Worm (Caenorhabditis elegans) whole organism, mixed stage, embryonic: ENCODE data around the gene npax-1.

Source experiments
- M03D4.4 ChIP-seq: sonication (generic microtip); optimal IDR thresholded peaks from 2 replicates; lab custom pipeline; 2017; ENCODE audit warnings: mild to moderate bottlenecking, missing genetic modification characterization, missing compliant biosample characterization
- bed-3 ChIP-seq: fragments of 200-800 bp; sonication (Bioruptor generic); optimal IDR thresholded peaks from 3 replicates; lab custom pipeline; 2018; ENCODE audit warnings: mild to moderate bottlenecking, missing genetic modification characterization, moderate library complexity, missing compliant biosample characterization
- ceh-39 ChIP-seq: fragments of 150-350 bp; optimal IDR thresholded peaks from 2 replicates; lab custom pipeline; 2014; ENCODE audit warnings: missing biosample characterization, missing genetic modification characterization
- ceh-43 ChIP-seq: fragments of 200-800 bp; sonication (Bioruptor generic); optimal IDR thresholded peaks from 2 replicates; lab custom pipeline; 2018; ENCODE audit warnings: mild to moderate bottlenecking, missing genetic modification characterization, moderate library complexity, missing compliant biosample characterization
- ceh-83 ChIP-seq: fragments of 200-800 bp; sonication (Bioruptor generic); optimal IDR thresholded peaks from 2 replicates; lab custom pipeline; 2018; ENCODE audit warnings: mild to moderate bottlenecking, missing genetic modification characterization, missing compliant biosample characterization
- cnd-1 ChIP-seq: fragments of 200-800 bp; sonication (Bioruptor generic); optimal IDR thresholded peaks from 2 replicates; lab custom pipeline; 2018; ENCODE audit warnings: mild to moderate bottlenecking, missing genetic modification characterization, missing compliant biosample characterization
- flh-1 ChIP-seq: fragments of 200-800 bp; sonication (Bioruptor generic); optimal IDR thresholded peaks from 2 replicates; lab custom pipeline; 2018; ENCODE audit warnings: mild to moderate bottlenecking, missing genetic modification characterization, moderate library complexity, missing compliant biosample characterization
- lin-13 ChIP-seq: fragments of 150-350 bp; optimal IDR thresholded peaks from 2 replicates; lab custom pipeline; 2014; ENCODE audit warnings: missing biosample characterization, missing genetic modification characterization
- lsy-2 ChIP-seq: fragments of 150-350 bp; optimal IDR thresholded peaks from 2 replicates; lab custom pipeline; 2014; ENCODE audit warnings: missing biosample characterization, missing genetic modification characterization
- mep-1 ChIP-seq: fragments of 150-350 bp; optimal IDR thresholded peaks from 2 replicates; lab custom pipeline; 2017; ENCODE audit warnings: missing biosample characterization, missing genetic modification reagents, missing genetic modification characterization, inconsistent platforms
- nhr-28 ChIP-seq: fragments of 150-350 bp; optimal IDR thresholded peaks from 2 replicates; lab custom pipeline; 2014; ENCODE audit warnings: missing biosample characterization, missing genetic modification characterization
- pha-4 ChIP-seq: fragments of 150-350 bp; optimal IDR thresholded peaks from 2 replicates; lab custom pipeline; 2018; ENCODE audit warnings: missing biosample characterization, missing genetic modification reagents, missing genetic modification characterization
- sem-2 ChIP-seq: fragments of 200-800 bp; sonication (Bioruptor generic); optimal IDR thresholded peaks from 2 replicates; lab custom pipeline; 2018; ENCODE audit warnings: mild to moderate bottlenecking, missing genetic modification characterization, missing compliant biosample characterization
- snpc-4 ChIP-seq: fragments of 150-350 bp; optimal IDR thresholded peaks from 2 replicates; lab custom pipeline; 2014; ENCODE audit warnings: missing biosample characterization, missing genetic modification characterization
- tbx-8 ChIP-seq: fragments of 200-800 bp; sonication (Bioruptor generic); optimal IDR thresholded peaks from 2 replicates; lab custom pipeline; 2018; ENCODE audit warnings: mild to moderate bottlenecking, missing genetic modification characterization, moderate library complexity, missing compliant biosample characterization
- unc-39 ChIP-seq: fragments of 150-350 bp; optimal IDR thresholded peaks from 2 replicates; lab custom pipeline; 2014; ENCODE audit warnings: missing biosample characterization, missing genetic modification characterization
- unc-62 ChIP-seq: fragments of 150-350 bp; optimal IDR thresholded peaks from 2 replicates; lab custom pipeline; 2014; ENCODE audit warnings: missing biosample characterization, missing genetic modification reagents, missing genetic modification characterization
- zip-8 ChIP-seq: fragments of 150-350 bp; optimal IDR thresholded peaks from 2 replicates; lab custom pipeline; 2014; ENCODE audit warnings: missing biosample characterization, missing genetic modification characterization
- ztf-11 ChIP-seq: fragments of 150-350 bp; optimal IDR thresholded peaks from 2 replicates; lab custom pipeline; 2014; ENCODE audit warnings: missing biosample characterization, missing genetic modification characterization

npax-1 gene

ce11 chrII:7279808-7280207 lies 51.3 kb downstream of the npax-1 start:
- no peak for TF ChIP-seq flh-1 (GFP tag; lab: Kevin White, UChicago)
- no peak for TF ChIP-seq cnd-1 (tag; lab: Kevin White, UChicago)
- TF ChIP-seq lsy-2 (tag; lab: Kevin White, UChicago) = no peak
- TF ChIP-seq unc-39 (tag; lab: Kevin White, UChicago) = no peak
- no peak for TF ChIP-seq bed-3
- no peak for TF ChIP-seq ztf-11 (tag; lab: Kevin White, UChicago)
- no peak for TF ChIP-seq nhr-28 (tag; lab: Kevin White, UChicago)
- TF ChIP-seq unc-62 (GFP tag; lab: Kevin White, UChicago) = no peak
- no peak for TF ChIP-seq ceh-83 (GFP tag; lab: Kevin White, UChicago)
- no peak for TF ChIP-seq pha-4 (tag; lab: Kevin White, UChicago)
- no peak for TF ChIP-seq snpc-4 (tag; lab: Kevin White, UChicago)
- no peak for TF ChIP-seq sem-2 (GFP tag; lab: Kevin White, UChicago)
- TF ChIP-seq ceh-43 (GFP tag; lab: Kevin White, UChicago) = no peak
- no peak for TF ChIP-seq tbx-8
- TF ChIP-seq zip-8 (tag; lab: Kevin White, UChicago) = no peak
- TF ChIP-seq M03D4.4 = no peak
- TF ChIP-seq ceh-39 (tag; lab: Kevin White, UChicago) = no peak
- TF ChIP-seq lin-13 (tag; lab: Kevin White, UChicago) = no peak
- TF ChIP-seq mep-1 (tag; lab: Kevin White, UChicago) = no peak
